Fruit fly (Drosophila melanogaster) whole organism, wandering third instar larva: ENCODE results near the gene erm.

Experiments
- Abd-B ChIP-seq: fragments of >200 bp; optimal IDR thresholded peaks from 2 replicates; lab custom pipeline; 2017; ENCODE audit warnings: missing biosample characterization, missing genetic modification characterization
- Dif ChIP-seq: fragments of 200-275, 200-300 bp; sonication (Bioruptor generic); optimal IDR thresholded peaks from 2 replicates; lab custom pipeline; 2018; ENCODE audit warnings: missing biosample characterization, missing genetic modification characterization; ENCODE audit not compliant: partially characterized antibody
- GATAd ChIP-seq: sonication (Bioruptor generic); optimal IDR thresholded peaks from 2 replicates; lab custom pipeline; 2016; ENCODE audit warnings: missing biosample characterization, missing genetic modification characterization
- Hr78 ChIP-seq: fragments of >200 bp; optimal IDR thresholded peaks from 2 replicates; lab custom pipeline; 2017; ENCODE audit warnings: missing biosample characterization, missing genetic modification characterization
- OdsH ChIP-seq: fragments of 200-800 bp; sonication (Bioruptor generic); optimal IDR thresholded peaks from 2 replicates; lab custom pipeline; 2016; ENCODE audit warnings: missing biosample characterization, mild to moderate bottlenecking, missing genetic modification characterization
- pan ChIP-seq: fragments of >200 bp; optimal IDR thresholded peaks from 2 replicates; lab custom pipeline; 2017
- sv ChIP-seq: fragments of 200-800 bp; sonication (Bioruptor generic); optimal IDR thresholded peaks from 3 replicates; lab custom pipeline; 2016; ENCODE audit warnings: missing biosample characterization, missing genetic modification characterization
- usp ChIP-seq: fragments of >200 bp; optimal IDR thresholded peaks from 2 replicates; lab custom pipeline; 2017; ENCODE audit warnings: missing biosample characterization, missing genetic modification characterization

DNA sequence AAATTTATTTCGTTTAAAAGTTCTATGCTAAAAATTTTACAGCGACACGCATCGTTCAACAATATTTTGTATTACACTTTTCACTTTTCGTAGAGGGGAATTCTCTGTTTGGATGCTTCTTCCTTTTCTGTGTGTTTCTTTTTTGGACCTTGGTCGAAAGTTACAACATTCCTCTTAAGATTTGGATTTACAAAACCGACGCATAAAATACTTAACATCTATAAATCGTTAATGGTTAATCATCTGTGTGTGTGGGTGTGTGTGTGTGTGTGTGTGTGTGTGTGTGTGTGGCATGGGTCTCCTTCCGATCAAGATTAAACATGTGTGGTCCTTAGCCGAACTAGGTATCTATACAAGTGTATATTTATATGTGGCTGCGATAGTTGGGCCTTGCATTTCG is 5.3 kb upstream of the erm start:
- TF ChIP-seq usp (no peak), sv (GFP tag; lab: Kevin White, UChicago) (no peak), Hr78 (GFP tag; lab: Kevin White, UChicago) (no peak), Abd-B (no peak), OdsH (GFP tag; lab: Kevin White, UChicago) (no peak), Dif (GFP tag; lab: Kevin White, UChicago) (no peak), GATAd (GFP tag; lab: Kevin White, UChicago) (no peak), pan (lab: Kevin White, UChicago) (no peak)
